Fruit fly (Drosophila melanogaster): Measurements from ENCODE around the gene PlexA.
A peak's percentile ranks its signal among the peaks of the same experiment; 100 is the strongest.

The PlexA gene

dm6 chr4:963193-963592 lies 63.7 kb downstream of the PlexA start:
- TF ChIP-seq Dfd (GFP tag; optimal IDR thresholded peaks at IDR 0.05) (peak; percentile 84), pan (optimal IDR thresholded peaks at IDR 0.05) (no peak)

dm6 chr4:961045-961576 lies 65.8 kb downstream of the PlexA start:
- no peak for TF ChIP-seq Dif (GFP tag; optimal IDR thresholded peaks at IDR 0.05; ENCODE audit: partially characterized antibody)
- peak; percentile 6 for TF ChIP-seq Dfd (GFP tag; optimal IDR thresholded peaks at IDR 0.05)

dm6 chr4:959921-960536 lies 66.9 kb downstream of the PlexA start:
- no peak for TF ChIP-seq OdsH (GFP tag; optimal IDR thresholded peaks at IDR 0.05)
- TF ChIP-seq dsf (GFP tag; optimal IDR thresholded peaks at IDR 0.05; ENCODE audit: borderline replicate concordance) = no peak
- peak; percentile 53 for TF ChIP-seq Dfd (GFP tag; optimal IDR thresholded peaks at IDR 0.05)
- no peak for TF ChIP-seq lola (GFP tag; optimal IDR thresholded peaks at IDR 0.05)
- TF ChIP-seq N (GFP tag; optimal IDR thresholded peaks at IDR 0.05) = peak; percentile 19
- no peak for TF ChIP-seq tai (GFP tag; optimal IDR thresholded peaks at IDR 0.05)
- no peak for TF ChIP-seq HLH106 (tag; optimal IDR thresholded peaks at IDR 0.05)
- TF ChIP-seq fru (GFP tag; optimal IDR thresholded peaks at IDR 0.05) = no peak
- TF ChIP-seq rgr (GFP tag; optimal IDR thresholded peaks at IDR 0.05) = no peak
- no peak for TF ChIP-seq Hr78 (GFP tag; optimal IDR thresholded peaks at IDR 0.05)
- no peak for TF ChIP-seq Hr83 (GFP tag; optimal IDR thresholded peaks at IDR 0.05; ENCODE audit: poor library complexity, severe bottlenecking)
- TF ChIP-seq Dif (GFP tag; optimal IDR thresholded peaks at IDR 0.05; ENCODE audit: partially characterized antibody) = no peak

All from whole organism, wandering third instar larva.